Worm (Caenorhabditis elegans): ENCODE measurements around the gene srw-100.

srw-100 gene

DNA sequence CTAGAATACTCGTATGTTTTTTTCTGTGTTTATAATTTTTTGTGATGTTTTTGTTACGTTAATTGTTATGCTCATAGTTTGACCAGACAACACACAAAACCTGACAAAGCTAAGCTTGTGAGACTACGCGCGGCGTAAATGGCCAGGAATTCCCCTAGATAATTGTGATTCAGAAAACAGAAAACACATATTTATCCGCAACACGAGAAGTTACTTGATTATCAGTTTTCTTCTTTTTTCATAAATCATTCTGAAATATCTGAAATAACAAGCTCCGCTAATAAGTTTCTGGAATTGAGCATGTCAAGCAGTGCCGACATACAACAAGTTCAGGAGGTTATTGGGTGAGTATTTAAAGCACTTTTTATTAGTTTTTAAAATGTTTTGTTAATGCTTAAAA is at the start of gene srw-100:
TSS of gene srw-100 (plus strand) at position 301 of the 400 bp plus-strand sequence.
- no peak for TF ChIP-seq xnd-1 (tag; optimal IDR thresholded peaks at IDR 0.05)
- TF ChIP-seq C17E4.6 (GFP tag; IDR thresholded peaks at IDR 0.05) = no peak
- no peak for TF ChIP-seq sea-2 (GFP tag; IDR thresholded peaks at IDR 0.05)
- TF ChIP-seq F49E8.2 (tag; optimal IDR thresholded peaks at IDR 0.05; ENCODE audit: insufficient read depth) = no peak
- no peak for TF ChIP-seq tlf-1 (GFP tag; optimal IDR thresholded peaks at IDR 0.05)
- TF ChIP-seq let-526 (GFP tag; IDR thresholded peaks at IDR 0.05) = no peak
- no peak for TF ChIP-seq unc-130 (GFP tag; optimal IDR thresholded peaks at IDR 0.05)
- no peak for TF ChIP-seq B0019.2 (GFP tag; conservative IDR thresholded peaks at IDR 0.05)
- TF ChIP-seq lin-40 (tag; optimal IDR thresholded peaks at IDR 0.05) = no peak
- TF ChIP-seq F10E7.11 (tag; optimal IDR thresholded peaks at IDR 0.05) = no peak
- TF ChIP-seq ceh-27 (GFP tag; optimal IDR thresholded peaks at IDR 0.05) = no peak

- TF ChIP-seq tbx-9 (tag; optimal IDR thresholded peaks at IDR 0.05; ENCODE audit: borderline replicate concordance) (no peak), hsf-1 (GFP tag; IDR thresholded peaks at IDR 0.05) (0 out of 2 replicates have a peak, but pooled peaks have one; percentile 32), let-526 (GFP tag; IDR thresholded peaks at IDR 0.05) (no peak), cebp-1 (GFP tag; IDR thresholded peaks at IDR 0.05) (no peak), cebp-1 (tag; optimal IDR thresholded peaks at IDR 0.05) (no peak), bed-1 (GFP tag; IDR thresholded peaks at IDR 0.05) (no peak)
Observed at ce11 chrV:1662270-1662669, 48.7 kb upstream of the srw-100 start, which contains the start of gene irld-40. Gene irld-40 (plus strand): TSS chrV:1662570.

ce11 chrV:1664921-1665320 is 46.1 kb upstream of the srw-100 start, which contains the start of gene K04F1.9:
Gene K04F1.9 (plus strand): TSS chrV:1665221.
- no peak for TF ChIP-seq hlh-12 (tag; optimal IDR thresholded peaks at IDR 0.05)
- TF ChIP-seq ztf-25 (GFP tag; IDR thresholded peaks at IDR 0.05) = no peak
- no peak for TF ChIP-seq mcd-1 (GFP tag; IDR thresholded peaks at IDR 0.05)
- TF ChIP-seq unc-130 (GFP tag; optimal IDR thresholded peaks at IDR 0.05) = no peak
- no peak for TF ChIP-seq bed-1 (GFP tag; IDR thresholded peaks at IDR 0.05)
- no peak for TF ChIP-seq tbp1 (GFP tag; optimal IDR thresholded peaks at IDR 0.05)

DNA sequence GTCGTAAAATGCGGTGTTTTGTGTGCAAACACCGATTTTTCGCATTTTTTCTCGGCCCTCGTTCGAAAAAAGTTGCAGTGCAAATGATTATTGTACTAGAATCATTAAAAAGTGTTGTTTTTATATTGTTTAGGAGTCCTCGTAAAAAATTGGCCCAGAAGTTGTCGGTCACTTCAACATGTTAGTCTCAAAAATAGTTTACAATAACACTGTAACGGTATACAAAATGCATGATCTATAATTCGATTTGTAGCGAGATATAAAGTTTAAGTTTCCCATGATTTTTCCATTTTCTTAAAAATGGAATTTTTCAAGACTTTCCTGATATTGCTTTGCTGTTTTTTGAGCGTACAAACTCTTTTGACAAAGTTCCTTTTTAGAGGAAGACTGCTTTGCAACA is 44.1 kb upstream of the srw-100 start, which contains the start of gene K04F1.8:
TSS of gene K04F1.8 (plus strand) at position 301 of the 400 bp plus-strand sequence.
- TF ChIP-seq unc-62 (GFP tag; optimal IDR thresholded peaks at IDR 0.05) = no peak
- TF ChIP-seq nhr-80 (tag; optimal IDR thresholded peaks at IDR 0.05) = no peak
- TF ChIP-seq rec-8 (tag; optimal IDR thresholded peaks at IDR 0.05) = no peak
- no peak for TF ChIP-seq B0035.1 (tag; optimal IDR thresholded peaks at IDR 0.05)
- TF ChIP-seq ztf-22 (GFP tag; optimal IDR thresholded peaks at IDR 0.05) = no peak

- TF ChIP-seq ztf-26 (tag; optimal IDR thresholded peaks at IDR 0.05) (no peak), ceh-27 (GFP tag; optimal IDR thresholded peaks at IDR 0.05) (no peak), hmg-1.2 (GFP tag; IDR thresholded peaks at IDR 0.05) (no peak)
Observed at ce11 chrV:1668216-1668615, 42.8 kb upstream of the srw-100 start, which contains the start of gene irld-42. Gene irld-42 (plus strand): TSS chrV:1668516.

ce11 chrV:1678228-1678627 is 32.8 kb upstream of the srw-100 start, which contains the start of gene srw-98:
Gene srw-98 (minus strand): TSS chrV:1678328.
- no peak for TF ChIP-seq let-607 (tag; optimal IDR thresholded peaks at IDR 0.05)
- no peak for TF ChIP-seq C06A6.2 (GFP tag; conservative IDR thresholded peaks at IDR 0.05)
- no peak for TF ChIP-seq B0035.1 (tag; optimal IDR thresholded peaks at IDR 0.05)

Data from whole organism, young adult.